Fruit fly (Drosophila melanogaster): Measurements from ENCODE around the gene CG11294.

Gene CG11294

DNA sequence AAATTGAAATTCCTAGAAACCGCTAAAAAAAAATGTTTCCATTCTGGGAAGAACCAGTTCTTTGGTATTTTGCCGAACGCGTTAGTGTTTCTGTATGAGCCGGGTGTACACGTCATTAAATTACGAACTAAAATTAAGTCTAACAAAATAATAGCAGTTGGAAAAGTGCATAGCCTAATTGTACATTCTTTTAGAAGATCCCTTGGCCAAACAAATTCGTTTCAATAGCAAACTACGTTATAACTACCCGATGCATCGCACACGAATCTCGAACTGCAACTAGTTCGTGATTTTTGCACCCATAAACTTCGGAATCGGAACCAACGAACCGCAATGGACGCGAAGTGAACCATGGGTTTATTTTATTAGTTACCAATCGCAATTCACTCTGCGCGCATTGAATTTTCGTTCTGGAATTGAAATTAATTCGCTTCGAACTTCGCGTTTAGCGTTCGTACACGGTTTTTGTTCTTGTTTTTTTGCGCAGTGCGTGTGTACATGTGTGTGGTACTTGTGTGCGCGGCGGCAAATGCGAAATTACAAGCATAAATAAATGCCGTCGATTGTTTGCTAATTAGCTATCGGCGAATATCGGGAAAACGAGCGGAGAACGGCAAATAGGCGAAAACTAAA lies 12.1 kb downstream of the CG11294 start, which contains the start of gene CAH3 (continued):
- TF ChIP-seq pdm3 (GFP tag; optimal IDR thresholded peaks at IDR 0.05) (peak; percentile 96), Blimp-1 (GFP tag; optimal IDR thresholded peaks at IDR 0.05) (peak; percentile 83), fd85E (GFP tag; optimal IDR thresholded peaks at IDR 0.05) (peak; percentile 77), fkh (GFP tag; optimal IDR thresholded peaks at IDR 0.05) (peak; percentile 38), lz (GFP tag; optimal IDR thresholded peaks at IDR 0.05) (peak; percentile 97), salr (GFP tag; optimal IDR thresholded peaks at IDR 0.05) (peak; percentile 89 to 94), Gug (GFP tag; IDR thresholded peaks at IDR 0.05) (peak; percentile 90), CG6808 (GFP tag; optimal IDR thresholded peaks at IDR 0.05) (peak; percentile 93), CG6163 (GFP tag; IDR thresholded peaks at IDR 0.05) (peak; percentile 96), Sox102F (GFP tag; optimal IDR thresholded peaks at IDR 0.05) (peak; percentile 95), CG8632 (GFP tag; optimal IDR thresholded peaks at IDR 0.05) (peak; percentile 92), achi (GFP tag; optimal IDR thresholded peaks at IDR 0.05) (peak; percentile 92), CG11294 (GFP tag; IDR thresholded peaks at IDR 0.05) (peak; percentile 89), Eip78C (GFP tag) (peak; percentile 98), Ets96B (tag; optimal IDR thresholded peaks at IDR 0.05) (peak; percentile 94), dac (GFP tag; optimal IDR thresholded peaks at IDR 0.05) (peak; percentile 95), CG3032 (tag; optimal IDR thresholded peaks at IDR 0.05) (peak; percentile 96), CG6854 (GFP tag; optimal IDR thresholded peaks at IDR 0.05) (peak; percentile 89), CG11902 (GFP tag; optimal IDR thresholded peaks at IDR 0.05) (peak; percentile 87), topi (GFP tag; optimal IDR thresholded peaks at IDR 0.05) (peak; percentile 96), CG4318 (GFP tag; optimal IDR thresholded peaks at IDR 0.05) (peak; percentile 92), CG34406 (GFP tag; optimal IDR thresholded peaks at IDR 0.05) (peak; percentile 92), CG32006 (GFP tag; optimal IDR thresholded peaks at IDR 0.05) (peak; percentile 96), Smox (GFP tag; optimal IDR thresholded peaks at IDR 0.05) (peak; percentile 94), Eip93F (GFP tag; optimal IDR thresholded peaks at IDR 0.05) (peak; percentile 83), Ets21C (GFP tag; optimal IDR thresholded peaks at IDR 0.05) (peak; percentile 94), CG10631 (GFP tag; optimal IDR thresholded peaks at IDR 0.05) (peak; percentile 93), Lpt (GFP tag; optimal IDR thresholded peaks at IDR 0.05) (peak; percentile 88), CG16779 (tag; optimal IDR thresholded peaks at IDR 0.05) (peak; percentile 90), Hr39 (GFP tag; optimal IDR thresholded peaks at IDR 0.05) (peak; percentile 96), Hr4 (GFP tag; optimal IDR thresholded peaks at IDR 0.05) (peak; percentile 94), CG6276 (GFP tag; optimal IDR thresholded peaks at IDR 0.05) (peak; percentile 91), CG7368 (GFP tag; optimal IDR thresholded peaks at IDR 0.05) (peak; percentile 92), Hr38 (GFP tag; optimal IDR thresholded peaks at IDR 0.05) (no peak), dsx (GFP tag; optimal IDR thresholded peaks at IDR 0.05; ENCODE audit: poor library complexity, severe bottlenecking) (peak; percentile 93), CG31627 (GFP tag; optimal IDR thresholded peaks at IDR 0.05) (peak; percentile 94)

dm6 chrX:8677434-8677833 lies 16.0 kb downstream of the CG11294 start:
- TF ChIP-seq CG10669 (GFP tag; optimal IDR thresholded peaks at IDR 0.05) (no peak), pdm3 (GFP tag; optimal IDR thresholded peaks at IDR 0.05) (peak; percentile 40), esn (GFP tag; optimal IDR thresholded peaks at IDR 0.05) (peak; percentile 58), dsx (GFP tag; optimal IDR thresholded peaks at IDR 0.05; ENCODE audit: poor library complexity, severe bottlenecking) (peak; percentile 82), CG11294 (GFP tag; IDR thresholded peaks at IDR 0.05) (no peak; the same call in 1 of the 2 replicates), CG32006 (GFP tag; optimal IDR thresholded peaks at IDR 0.05) (peak; percentile 64), Hr38 (GFP tag; optimal IDR thresholded peaks at IDR 0.05) (no peak), Ets96B (tag; optimal IDR thresholded peaks at IDR 0.05) (peak; percentile 2), acj6 (GFP tag; optimal IDR thresholded peaks at IDR 0.05) (peak; percentile 27), Ets21C (GFP tag; optimal IDR thresholded peaks at IDR 0.05) (no peak), CG16779 (tag; optimal IDR thresholded peaks at IDR 0.05) (peak; percentile 61), Hr39 (GFP tag; optimal IDR thresholded peaks at IDR 0.05) (peak; percentile 57), CG8632 (GFP tag; optimal IDR thresholded peaks at IDR 0.05) (no peak), lz (GFP tag; optimal IDR thresholded peaks at IDR 0.05) (peak; percentile 62), CG11902 (GFP tag; optimal IDR thresholded peaks at IDR 0.05) (no peak), Smox (GFP tag; optimal IDR thresholded peaks at IDR 0.05) (peak; percentile 45), Lpt (GFP tag; optimal IDR thresholded peaks at IDR 0.05) (no peak), salr (GFP tag; optimal IDR thresholded peaks at IDR 0.05) (no peak), CG7368 (GFP tag; optimal IDR thresholded peaks at IDR 0.05) (peak; percentile 45), Met (GFP tag; optimal IDR thresholded peaks at IDR 0.05) (peak; percentile 69), ss (GFP tag; optimal IDR thresholded peaks at IDR 0.05) (peak; percentile 7 to 62), dac (GFP tag; optimal IDR thresholded peaks at IDR 0.05) (no peak), CG1621 (tag; optimal IDR thresholded peaks at IDR 0.05) (no peak), CG15336 (GFP tag; IDR thresholded peaks at IDR 0.05) (peak; percentile 52), Sox15 (GFP tag; optimal IDR thresholded peaks at IDR 0.05) (no peak), CG4318 (GFP tag; optimal IDR thresholded peaks at IDR 0.05) (peak; percentile 33), Hr4 (GFP tag; optimal IDR thresholded peaks at IDR 0.05) (peak; percentile 93), spab (GFP tag; optimal IDR thresholded peaks at IDR 0.05) (no peak), CG3032 (tag; optimal IDR thresholded peaks at IDR 0.05) (peak; percentile 77), vri (GFP tag; optimal IDR thresholded peaks at IDR 0.05) (peak; percentile 9), Eip93F (GFP tag; optimal IDR thresholded peaks at IDR 0.05) (peak; percentile 76)

Data from whole organism, prepupa.